Worm (Caenorhabditis elegans) whole organism, young adult: ENCODE results near the gene ZK1251.3.

Experiments used
- B0261.1 ChIP-seq: sonication (generic microtip); optimal IDR thresholded peaks from 2 replicates; lab custom pipeline; 2016; ENCODE audit warnings: mild to moderate bottlenecking, missing genetic modification characterization, moderate library complexity, missing compliant biosample characterization
- C17E4.6 ChIP-seq: fragments of 200-800 bp; sonication (Bioruptor generic); IDR thresholded peaks from 2 replicates; pipeline ENCODE4 v1.3.6; 2022; ENCODE audit warnings: missing genetic modification reagents, missing genetic modification characterization, missing compliant biosample characterization
- F33H1.4 ChIP-seq: fragments of 200-800 bp; sonication (Bioruptor generic); IDR thresholded peaks from 2 replicates; pipeline ENCODE4 v1.3.6; 2022; ENCODE audit warnings: missing genetic modification reagents, missing genetic modification characterization, missing compliant biosample characterization
- F55B11.4 ChIP-seq: sonication (generic microtip); optimal IDR thresholded peaks from 2 replicates; lab custom pipeline; 2016; ENCODE audit warnings: missing compliant biosample characterization, missing genetic modification characterization, borderline replicate concordance; ENCODE audit not compliant: insufficient read depth
- die-1 ChIP-seq: sonication (generic microtip); optimal IDR thresholded peaks from 2 replicates; lab custom pipeline; 2016; ENCODE audit warnings: missing genotype, mild to moderate bottlenecking, missing genetic modification characterization, missing compliant biosample characterization
- dpff-1 ChIP-seq: sonication (generic microtip); optimal IDR thresholded peaks from 2 replicates; lab custom pipeline; 2017; ENCODE audit warnings: mild to moderate bottlenecking, missing genetic modification characterization, missing compliant biosample characterization
- him-1 ChIP-seq: sonication (generic microtip); optimal IDR thresholded peaks from 2 replicates; lab custom pipeline; 2016; ENCODE audit warnings: missing genotype, missing genetic modification reagents, missing genetic modification characterization, missing compliant biosample characterization
- madf-10 ChIP-seq: sonication (generic microtip); optimal IDR thresholded peaks from 2 replicates; lab custom pipeline; 2016; ENCODE audit warnings: mild to moderate bottlenecking, missing genetic modification characterization, missing compliant biosample characterization
- nhr-179 ChIP-seq: sonication (generic microtip); optimal IDR thresholded peaks from 2 replicates; lab custom pipeline; 2016; ENCODE audit warnings: mild to moderate bottlenecking, missing genetic modification characterization, missing compliant biosample characterization
- pbrm-1 ChIP-seq: fragments of 200-800 bp; sonication (Bioruptor generic); IDR thresholded peaks from 2 replicates; pipeline ENCODE4 v1.3.6; 2022; ENCODE audit warnings: missing genetic modification reagents, missing genetic modification characterization, missing compliant biosample characterization
- pha-4 ChIP-seq: fragments of 150-350 bp; sonication (generic microtip); optimal IDR thresholded peaks from 2 replicates; lab custom pipeline; 2014; ENCODE audit warnings: missing biosample characterization, missing genetic modification reagents, missing genetic modification characterization
- sea-2 ChIP-seq: fragments of 200-800 bp; sonication (Bioruptor generic); IDR thresholded peaks from 2 replicates; pipeline ENCODE4 v1.3.6; 2022; ENCODE audit warnings: missing genetic modification characterization, missing compliant biosample characterization
- unc-130 ChIP-seq: sonication (generic microtip); optimal IDR thresholded peaks from 2 replicates; lab custom pipeline; 2016; ENCODE audit warnings: missing genetic modification reagents, missing genetic modification characterization, missing compliant biosample characterization
- unc-62 ChIP-seq: fragments of 150-350 bp; optimal IDR thresholded peaks from 2 replicates; lab custom pipeline; 2014; ENCODE audit warnings: missing biosample characterization, missing genetic modification reagents, missing genetic modification characterization

- TF ChIP-seq madf-10 (tag; lab: Kevin White, UChicago) (no peak), pbrm-1 (GFP tag; lab: Robert Waterston, UW) (no peak), dpff-1 (tag; lab: Kevin White, UChicago) (no peak), sea-2 (no peak), B0261.1 (tag; lab: Kevin White, UChicago) (no peak), pha-4 (tag; lab: Kevin White, UChicago) (no peak), unc-62 (no peak), nhr-179 (tag; lab: Kevin White, UChicago) (no peak), F55B11.4 (tag; lab: Kevin White, UChicago) (no peak), die-1 (no peak), him-1 (no peak), C17E4.6 (GFP tag; lab: Robert Waterston, UW) (no peak), unc-130 (no peak), F33H1.4 (GFP tag; lab: Robert Waterston, UW) (no peak)
Observed at ce11 chrIV:9699062-9699461, 15.6 kb downstream of the ZK1251.3 start.
